Fruit fly (Drosophila melanogaster) whole organism, wandering third instar larva: ENCODE data around the gene CG9578.

ENCODE experiments used
- Dif ChIP-seq: fragments of 200-275, 200-300 bp; sonication (Bioruptor generic); optimal IDR thresholded peaks from 2 replicates; lab custom pipeline; 2018; ENCODE audit warnings: missing biosample characterization, missing genetic modification characterization; ENCODE audit not compliant: partially characterized antibody
- Vsx2 ChIP-seq: fragments of 200-300, 225-300 bp; sonication (Bioruptor generic); optimal IDR thresholded peaks from 2 replicates; lab custom pipeline; 2018; ENCODE audit warnings: missing biosample characterization, missing genetic modification characterization; ENCODE audit not compliant: partially characterized antibody
- ey ChIP-seq: fragments of 200-800 bp; sonication (Bioruptor generic); optimal IDR thresholded peaks from 2 replicates; lab custom pipeline; 2016; ENCODE audit warnings: missing biosample characterization, missing genetic modification characterization
- h ChIP-seq: fragments of 200-800 bp; sonication (Bioruptor generic); optimal IDR thresholded peaks from 3 replicates; lab custom pipeline; 2016; ENCODE audit warnings: missing biosample characterization, mild to moderate bottlenecking, missing genetic modification characterization
- psq ChIP-seq: fragments of 200-800 bp; sonication (Bioruptor generic); optimal IDR thresholded peaks from 3 replicates; lab custom pipeline; 2017; ENCODE audit warnings: missing biosample characterization, mild to moderate bottlenecking, missing genetic modification characterization, moderate library complexity
- tai ChIP-seq: sonication (Bioruptor generic); optimal IDR thresholded peaks from 2 replicates; lab custom pipeline; 2016; ENCODE audit warnings: missing biosample characterization, missing genetic modification characterization
- usp ChIP-seq: fragments of >200 bp; optimal IDR thresholded peaks from 2 replicates; lab custom pipeline; 2017; ENCODE audit warnings: missing biosample characterization, missing genetic modification characterization

DNA sequence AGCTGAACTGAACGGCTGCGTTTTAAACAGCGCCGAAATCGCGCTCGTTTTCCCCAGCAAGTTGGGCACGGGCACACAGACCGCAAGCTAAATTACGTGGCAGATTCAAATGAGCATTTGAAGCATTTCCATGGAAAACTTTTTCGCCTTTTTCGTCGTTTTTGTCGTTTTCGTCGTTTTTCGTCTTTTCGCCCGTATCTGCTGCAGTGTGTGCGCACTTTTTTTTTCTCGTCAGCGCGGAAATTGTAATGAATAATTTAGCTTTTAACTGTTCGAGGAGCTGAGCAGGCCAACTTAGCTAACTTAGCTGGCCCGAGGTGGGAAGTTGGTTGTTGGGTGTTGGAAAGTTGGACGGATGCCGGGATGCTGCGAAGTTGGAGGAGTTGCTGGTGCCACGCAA, 40.5 kb upstream of the CG9578 start:
- no peak for TF ChIP-seq Vsx2 (GFP tag; lab: Kevin White, UChicago)
- TF ChIP-seq h = no peak
- no peak for TF ChIP-seq ey (GFP tag; lab: Kevin White, UChicago)
- TF ChIP-seq usp (GFP tag; lab: Kevin White, UChicago) = no peak
- TF ChIP-seq psq (GFP tag; lab: Kevin White, UChicago) = no peak
- TF ChIP-seq Dif (GFP tag; lab: Kevin White, UChicago) = no peak
- TF ChIP-seq tai = no peak
